Worm (Caenorhabditis elegans) whole organism, L4 larva: ENCODE measurements around the gene ain-1.

Experiments used
- F10B5.3 ChIP-seq: sonication (generic microtip); optimal IDR thresholded peaks from 2 replicates; lab custom pipeline; 2016; ENCODE audit warnings: mild to moderate bottlenecking, missing genetic modification characterization, missing compliant biosample characterization
- F44E2.7 ChIP-seq: fragments of 200-800 bp; sonication (Bioruptor generic); IDR thresholded peaks from 2 replicates; pipeline ENCODE4 v2.1.2; 2022; ENCODE audit warnings: missing genetic modification characterization, missing compliant biosample characterization
- F49E8.2 ChIP-seq: sonication (generic microtip); optimal IDR thresholded peaks from 2 replicates; lab custom pipeline; 2016; ENCODE audit warnings: missing compliant biosample characterization, mild to moderate bottlenecking, missing genetic modification characterization, borderline replicate concordance
- ZK546.5 ChIP-seq, 2 experiments: sonication (generic microtip); optimal IDR thresholded peaks; 2 replicates each; lab custom pipeline; 2017; ENCODE audit warnings: missing biosample characterization in 2 of 2, missing genetic modification characterization in 2 of 2
- aly-2 ChIP-seq: sonication (generic microtip); optimal IDR thresholded peaks from 2 replicates; lab custom pipeline; 2018; ENCODE audit warnings: missing biosample characterization, missing genetic modification characterization
- ceh-32 ChIP-seq: sonication (generic microtip); optimal IDR thresholded peaks from 2 replicates; lab custom pipeline; 2016; ENCODE audit warnings: mild to moderate bottlenecking, missing genetic modification characterization, missing compliant biosample characterization; ENCODE audit not compliant: poor library complexity
- ceh-62 ChIP-seq: sonication (generic microtip); optimal IDR thresholded peaks from 2 replicates; lab custom pipeline; 2017; ENCODE audit warnings: missing biosample characterization, missing genetic modification characterization
- ceh-82 ChIP-seq: sonication (generic microtip); optimal IDR thresholded peaks from 2 replicates; lab custom pipeline; 2017; ENCODE audit warnings: missing biosample characterization, missing genetic modification characterization
- cey-2 ChIP-seq: sonication (generic microtip); optimal IDR thresholded peaks from 3 replicates; lab custom pipeline; 2017; ENCODE audit warnings: missing genetic modification characterization, mild to moderate bottlenecking, missing compliant biosample characterization, antibody characterized with exemption, borderline replicate concordance; ENCODE audit not compliant: insufficient read depth
- daf-16 ChIP-seq, 3 experiments: sonication (generic microtip); optimal IDR thresholded peaks; 2 replicates each; lab custom pipeline; 2016 to 2017; ENCODE audit warnings: missing genetic modification characterization in 3 of 3, missing genetic modification reagents in 3 of 3, mild to moderate bottlenecking in 2 of 3, missing compliant biosample characterization in 2 of 3, missing biosample characterization in 1 of 3, moderate library complexity in 1 of 3
- daf-19 ChIP-seq: fragments of 200-800 bp; sonication (Bioruptor generic); conservative IDR thresholded peaks from 2 replicates; pipeline ENCODE4 v1.3.6; 2022; ENCODE audit warnings: missing genetic modification characterization, missing compliant biosample characterization
- daf-8 ChIP-seq: fragments of 200-800 bp; sonication (Bioruptor generic); IDR thresholded peaks from 2 replicates; pipeline ENCODE4 v1.3.6; 2022; ENCODE audit warnings: missing genetic modification characterization, missing compliant biosample characterization
- dpl-1 ChIP-seq: fragments of 150-350 bp; optimal IDR thresholded peaks from 2 replicates; lab custom pipeline; 2014; ENCODE audit warnings: missing biosample characterization, missing genetic modification reagents, missing genetic modification characterization
- duxl-1 ChIP-seq: sonication (generic microtip); optimal IDR thresholded peaks from 2 replicates; lab custom pipeline; 2016; ENCODE audit warnings: mild to moderate bottlenecking, missing genetic modification characterization, moderate library complexity, missing compliant biosample characterization; ENCODE audit not compliant: poor library complexity
- egl-27 ChIP-seq: sonication (generic microtip); optimal IDR thresholded peaks from 3 replicates; lab custom pipeline; 2017; ENCODE audit warnings: missing biosample characterization, missing genetic modification reagents, missing genetic modification characterization
- egl-43 ChIP-seq: fragments of 200-800 bp; sonication (Bioruptor generic); IDR thresholded peaks from 2 replicates; pipeline ENCODE4 v1.3.6; 2022; ENCODE audit warnings: missing genetic modification reagents, missing genetic modification characterization, missing compliant biosample characterization
- hlh-11 ChIP-seq: fragments of 200-800 bp; sonication (Bioruptor generic); optimal IDR thresholded peaks from 2 replicates; lab custom pipeline; 2018; ENCODE audit warnings: mild to moderate bottlenecking, missing genetic modification characterization, missing compliant biosample characterization
- jun-1 ChIP-seq: fragments of 150-350 bp; optimal IDR thresholded peaks from 2 replicates; lab custom pipeline; 2014; ENCODE audit warnings: missing biosample characterization, missing genetic modification reagents, missing genetic modification characterization
- lim-7 ChIP-seq: fragments of 200-800 bp; sonication (Bioruptor generic); IDR thresholded peaks from 2 replicates; pipeline ENCODE4 v1.3.6; 2022; ENCODE audit warnings: missing genetic modification characterization, missing compliant biosample characterization
- lin-1 ChIP-seq: fragments of 200-800 bp; sonication (Bioruptor generic); IDR thresholded peaks from 2 replicates; pipeline ENCODE4 v1.3.6; 2022; ENCODE audit warnings: missing genetic modification reagents, missing genetic modification characterization, missing compliant biosample characterization
- lin-15B ChIP-seq: fragments of 150-350 bp; sonication (generic microtip); optimal IDR thresholded peaks from 3 replicates; lab custom pipeline; 2014; ENCODE audit warnings: missing biosample characterization, missing genetic modification characterization
- lir-3 ChIP-seq: sonication (generic microtip); optimal IDR thresholded peaks from 2 replicates; lab custom pipeline; 2016; ENCODE audit warnings: mild to moderate bottlenecking, missing genetic modification characterization, missing compliant biosample characterization
- lsy-2 ChIP-seq, 2 experiments: fragments of 150-350 bp in 1 of 2; sonication (generic microtip) in 1 of 2; optimal IDR thresholded peaks; 2 replicates each; lab custom pipeline; 2014 to 2017; ENCODE audit warnings: missing biosample characterization in 2 of 2, missing genetic modification characterization in 2 of 2
- madf-9 ChIP-seq: fragments of 200-800 bp; sonication (Bioruptor generic); conservative IDR thresholded peaks from 2 replicates; pipeline ENCODE4 v1.3.6; 2022; ENCODE audit warnings: missing genetic modification reagents, missing genetic modification characterization, missing compliant biosample characterization
- mes-2 ChIP-seq: sonication (generic microtip); optimal IDR thresholded peaks from 2 replicates; lab custom pipeline; 2016; ENCODE audit warnings: missing genotype, mild to moderate bottlenecking, missing genetic modification characterization, missing compliant biosample characterization; ENCODE audit not compliant: poor library complexity, severe bottlenecking
- mxl-3 ChIP-seq: fragments of 200-800 bp; sonication (Bioruptor generic); optimal IDR thresholded peaks from 2 replicates; lab custom pipeline; 2018; ENCODE audit warnings: mild to moderate bottlenecking, missing genetic modification characterization, missing compliant biosample characterization
- nhr-102 ChIP-seq: sonication (generic microtip); optimal IDR thresholded peaks from 2 replicates; lab custom pipeline; 2016; ENCODE audit warnings: mild to moderate bottlenecking, missing genetic modification characterization, moderate library complexity, missing compliant biosample characterization
- nhr-25 ChIP-seq: sonication (generic microtip); optimal IDR thresholded peaks from 2 replicates; lab custom pipeline; 2017; ENCODE audit warnings: missing genetic modification characterization, mild to moderate bottlenecking, missing compliant biosample characterization, antibody characterized with exemption, moderate library complexity, borderline replicate concordance; ENCODE audit not compliant: insufficient read depth
- nhr-28 ChIP-seq: fragments of 150-350 bp; optimal IDR thresholded peaks from 2 replicates; lab custom pipeline; 2014; ENCODE audit warnings: missing biosample characterization, missing genetic modification characterization
- nhr-6 ChIP-seq: fragments of 150-350 bp; optimal IDR thresholded peaks from 2 replicates; lab custom pipeline; 2014; ENCODE audit warnings: missing biosample characterization, missing genetic modification characterization
- nhr-76 ChIP-seq: fragments of 150-350 bp; optimal IDR thresholded peaks from 2 replicates; lab custom pipeline; 2014; ENCODE audit warnings: missing biosample characterization, missing genetic modification characterization
- saeg-2 ChIP-seq: fragments of 200-800 bp; sonication (Bioruptor generic); IDR thresholded peaks from 2 replicates; pipeline ENCODE4 v1.3.6; 2022; ENCODE audit warnings: missing genetic modification reagents, missing genetic modification characterization, missing compliant biosample characterization
- sdz-12 ChIP-seq: fragments of 200-800 bp; sonication (Bioruptor generic); optimal IDR thresholded peaks from 2 replicates; lab custom pipeline; 2018; ENCODE audit warnings: mild to moderate bottlenecking, missing genetic modification characterization, missing compliant biosample characterization
- set-16 ChIP-seq: fragments of 200-800 bp; sonication (Bioruptor generic); IDR thresholded peaks from 2 replicates; pipeline ENCODE4 v1.3.6; 2022; ENCODE audit warnings: missing genetic modification reagents, missing genetic modification characterization, missing compliant biosample characterization
- skn-1 ChIP-seq: fragments of 150-350 bp; optimal IDR thresholded peaks from 2 replicates; lab custom pipeline; 2014; ENCODE audit warnings: missing biosample characterization, missing genetic modification characterization
- spr-3 ChIP-seq: fragments of 200-800 bp; sonication (Bioruptor generic); optimal IDR thresholded peaks from 2 replicates; lab custom pipeline; 2018; ENCODE audit warnings: mild to moderate bottlenecking, missing genetic modification characterization, missing compliant biosample characterization
- zag-1 ChIP-seq: fragments of 150-350 bp; optimal IDR thresholded peaks from 2 replicates; lab custom pipeline; 2014; ENCODE audit warnings: missing biosample characterization, missing genetic modification characterization
- zip-2 ChIP-seq: fragments of 150-350 bp; optimal IDR thresholded peaks from 2 replicates; lab custom pipeline; 2014; ENCODE audit warnings: missing biosample characterization, missing genetic modification characterization
- ztf-11 ChIP-seq: fragments of 150-350 bp; optimal IDR thresholded peaks from 2 replicates; lab custom pipeline; 2014; ENCODE audit warnings: missing biosample characterization, missing genetic modification characterization

ain-1 gene

DNA sequence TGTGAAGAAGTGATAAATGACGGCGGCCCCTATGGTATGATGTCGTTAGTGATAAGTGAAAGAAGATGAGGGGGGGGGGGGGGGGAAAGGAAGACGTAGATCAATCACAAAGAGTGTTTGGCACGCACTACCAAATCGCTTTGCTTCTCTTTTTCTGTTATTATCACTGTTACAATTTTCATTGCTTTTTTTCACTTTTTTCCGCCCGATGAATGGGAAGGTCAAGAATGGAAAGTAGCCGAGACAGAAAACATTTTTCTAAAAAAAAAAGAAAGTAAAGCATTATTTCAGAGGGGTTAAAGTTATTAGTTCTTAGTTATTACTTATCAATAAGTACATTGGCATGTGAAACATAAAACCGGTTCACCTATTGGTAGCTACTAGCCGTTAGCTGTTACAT is 34.0 kb downstream of the ain-1 start:
- TF ChIP-seq dpl-1 (no peak), sdz-12 (no peak), ceh-62 (no peak), lin-1 (GFP tag; lab: Robert Waterston, UW) (no peak), F10B5.3 (tag; lab: Kevin White, UChicago) (no peak), daf-19 (GFP tag; lab: Robert Waterston, UW) (no peak), ceh-82 (tag; lab: Kevin White, UChicago) (no peak), egl-27 (tag; lab: Kevin White, UChicago) (no peak), F49E8.2 (tag; lab: Kevin White, UChicago) (no peak), duxl-1 (tag; lab: Kevin White, UChicago) (no peak), zip-2 (tag; lab: Kevin White, UChicago) (no peak), nhr-28 (tag; lab: Kevin White, UChicago) (peak; percentile 9), lsy-2 (tag; optimal IDR thresholded peaks at IDR 0.05; lab: Kevin White, UChicago) (no peak), jun-1 (no peak), hlh-11 (tag; lab: Kevin White, UChicago) (peak; percentile 35), mxl-3 (GFP tag; lab: Kevin White, UChicago) (peak; percentile 42), nhr-25 (tag; lab: Kevin White, UChicago) (no peak), F44E2.7 (GFP tag; lab: Robert Waterston, UW) (no peak), mes-2 (tag; lab: Kevin White, UChicago) (no peak)

DNA sequence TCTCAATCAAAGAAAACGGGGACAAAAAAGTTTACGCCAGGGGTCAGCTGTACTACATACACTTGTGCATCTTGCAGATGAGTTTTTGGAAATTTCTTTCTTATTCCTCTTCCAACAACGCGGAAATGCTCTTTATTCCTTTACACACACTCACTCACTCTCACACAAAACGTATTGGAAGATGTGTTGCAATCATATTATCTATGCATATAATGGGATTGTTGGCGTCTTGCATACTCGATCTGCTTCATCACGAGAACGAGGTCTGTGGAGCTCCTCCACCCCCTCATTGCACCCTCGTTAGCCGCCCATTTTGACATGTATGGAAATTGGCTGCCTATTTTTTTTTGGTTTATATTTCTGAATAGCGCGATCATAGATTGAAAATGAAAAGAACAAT is 35.5 kb downstream of the ain-1 start:
- TF ChIP-seq cey-2 (tag; lab: Kevin White, UChicago) (no peak), lim-7 (GFP tag; lab: Robert Waterston, UW) (no peak), aly-2 (no peak)

DNA sequence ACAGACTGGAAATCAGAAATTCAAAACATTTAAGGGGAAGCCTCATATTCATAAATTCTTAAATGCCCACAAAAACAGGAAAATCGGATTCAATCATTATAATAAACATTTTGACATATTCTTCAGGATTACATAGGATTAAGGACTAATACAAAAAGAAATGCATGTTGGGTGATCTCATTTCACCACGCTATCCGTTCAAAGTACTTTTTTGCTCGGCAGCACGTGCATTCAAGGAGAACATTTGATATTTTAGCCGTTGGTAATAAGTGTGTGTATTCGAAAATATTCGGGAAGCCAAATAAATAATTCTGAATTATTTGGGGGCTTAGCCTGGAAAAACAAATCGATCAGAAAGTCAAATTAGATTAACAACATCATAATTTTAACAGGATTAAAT is 37.3 kb downstream of the ain-1 start:
- TF ChIP-seq lin-15B (tag; lab: Kevin White, UChicago) (no peak), zag-1 (tag; lab: Kevin White, UChicago) (no peak), egl-43 (GFP tag; lab: Robert Waterston, UW) (no peak), F44E2.7 (GFP tag; lab: Robert Waterston, UW) (no peak), nhr-76 (tag; lab: Kevin White, UChicago) (no peak), nhr-6 (no peak), saeg-2 (no peak), lir-3 (tag; lab: Kevin White, UChicago) (no peak), lsy-2 (tag; optimal IDR thresholded peaks at IDR 0.05; lab: Kevin White, UChicago) (no peak)

DNA sequence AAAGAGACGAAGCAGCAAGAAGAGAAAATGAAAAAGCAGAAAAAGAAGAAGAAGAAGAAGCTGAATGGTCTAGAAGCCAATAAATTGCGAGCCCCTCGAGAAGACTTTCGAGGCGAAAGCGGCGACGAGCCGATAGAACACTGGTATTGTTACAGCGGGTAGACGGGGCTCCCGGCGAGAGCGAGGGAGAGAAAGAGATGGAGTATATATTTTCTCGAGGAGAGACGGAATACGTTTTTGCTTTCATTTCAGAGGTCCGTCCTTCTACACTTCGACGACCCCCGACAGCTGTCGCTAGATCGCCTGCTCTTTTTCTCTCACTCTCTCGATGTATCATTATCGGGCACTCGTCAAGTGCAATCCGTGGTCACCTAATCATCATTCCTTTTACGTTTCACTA is 42.0 kb downstream of the ain-1 start:
- TF ChIP-seq ztf-11, result no peak
- no peak for TF ChIP-seq jun-1
- peak in 1 of 2 experiments; percentile 11 for TF ChIP-seq daf-16 (GFP tag; optimal IDR thresholded peaks at IDR 0.05; lab: Kevin White, UChicago)
- no peak for TF ChIP-seq daf-16 (tag; optimal IDR thresholded peaks at IDR 0.05; lab: Kevin White, UChicago)
- no peak for TF ChIP-seq ceh-32
- TF ChIP-seq daf-8, result no peak
- TF ChIP-seq nhr-102 (tag; lab: Kevin White, UChicago), result no peak
- TF ChIP-seq spr-3 (GFP tag; lab: Kevin White, UChicago), result no peak
- TF ChIP-seq hlh-11 (tag; lab: Kevin White, UChicago), result peak; percentile 42
- TF ChIP-seq nhr-28 (tag; lab: Kevin White, UChicago), result no peak
- peak; percentile 42; the same call in 1 of the 2 replicates for TF ChIP-seq set-16 (GFP tag; lab: Robert Waterston, UW)
- no peak for TF ChIP-seq skn-1
- no peak for TF ChIP-seq madf-9 (GFP tag; lab: Robert Waterston, UW)
- TF ChIP-seq ZK546.5 (tag; optimal IDR thresholded peaks at IDR 0.05; lab: Kevin White, UChicago), result no peak
